Worm (Caenorhabditis elegans) whole organism, early embryonic: Measurements from ENCODE around the gene F55A11.4.

Experiments
- B0310.2 ChIP-seq: sonication (generic microtip); optimal IDR thresholded peaks from 2 replicates; lab custom pipeline; 2016; ENCODE audit warnings: mild to moderate bottlenecking, missing genetic modification characterization, missing compliant biosample characterization
- F13C5.2 ChIP-seq: sonication (generic microtip); optimal IDR thresholded peaks from 2 replicates; lab custom pipeline; 2017; ENCODE audit warnings: mild to moderate bottlenecking, missing genetic modification characterization, inconsistent platforms, missing compliant biosample characterization
- aly-1 ChIP-seq: sonication (generic microtip); optimal IDR thresholded peaks from 2 replicates; lab custom pipeline; 2016; ENCODE audit warnings: missing genetic modification characterization, missing compliant biosample characterization
- ama-1 ChIP-seq: fragments of 150-350 bp; optimal IDR thresholded peaks from 2 replicates; lab custom pipeline; 2014
- ceh-13 ChIP-seq: fragments of 200-800 bp; sonication (Bioruptor generic); optimal IDR thresholded peaks from 2 replicates; lab custom pipeline; 2018; ENCODE audit warnings: mild to moderate bottlenecking, missing genetic modification characterization, missing compliant biosample characterization
- ceh-36 ChIP-seq: sonication (generic microtip); optimal IDR thresholded peaks from 2 replicates; lab custom pipeline; 2016; ENCODE audit warnings: missing genetic modification characterization, inconsistent platforms, missing compliant biosample characterization
- flt-1 ChIP-seq: fragments of 200-800 bp; sonication (Bioruptor generic); IDR thresholded peaks from 2 replicates; pipeline ENCODE4 v1.3.6; 2022; ENCODE audit warnings: missing genetic modification characterization, missing compliant biosample characterization
- hmbx-1 ChIP-seq: sonication (generic microtip); optimal IDR thresholded peaks from 2 replicates; lab custom pipeline; 2016; ENCODE audit warnings: mild to moderate bottlenecking, missing genetic modification characterization, missing compliant biosample characterization
- hmg-4 ChIP-seq: fragments of 200-800 bp; sonication (Bioruptor generic); optimal IDR thresholded peaks from 2 replicates; lab custom pipeline; 2018; ENCODE audit warnings: mild to moderate bottlenecking, missing genetic modification characterization, missing compliant biosample characterization
- pes-1 ChIP-seq: fragments of 200-800 bp; sonication (Bioruptor generic); IDR thresholded peaks from 2 replicates; pipeline ENCODE4 v1.3.6; 2022; ENCODE audit warnings: missing genetic modification reagents, missing genetic modification characterization, missing compliant biosample characterization
- scrt-1 ChIP-seq: fragments of 200-800 bp; sonication (Bioruptor generic); IDR thresholded peaks from 2 replicates; pipeline ENCODE4 v1.3.6; 2022; ENCODE audit warnings: missing genetic modification characterization, missing compliant biosample characterization
- tbx-11 ChIP-seq: fragments of 200-800 bp; sonication (Bioruptor generic); IDR thresholded peaks from 2 replicates; pipeline ENCODE4 v1.3.6; 2022; ENCODE audit warnings: missing genetic modification characterization, missing compliant biosample characterization
- tbx-37 ChIP-seq: fragments of 200-800 bp; sonication (Bioruptor generic); conservative IDR thresholded peaks from 2 replicates; pipeline ENCODE4 v1.3.6; 2022; ENCODE audit warnings: missing genetic modification reagents, missing genetic modification characterization, missing compliant biosample characterization

- TF ChIP-seq ceh-13 (no peak), ceh-36 (no peak), ama-1 (lab: Kevin White, UChicago) (no peak), aly-1 (tag; lab: Kevin White, UChicago) (no peak), tbx-11 (GFP tag; lab: Robert Waterston, UW) (no peak), F13C5.2 (tag; lab: Kevin White, UChicago) (no peak), B0310.2 (tag; lab: Kevin White, UChicago) (no peak), hmg-4 (GFP tag; lab: Kevin White, UChicago) (no peak), scrt-1 (GFP tag; lab: Robert Waterston, UW) (no peak), flt-1 (no peak), tbx-37 (GFP tag; lab: Robert Waterston, UW) (no peak), hmbx-1 (tag; lab: Kevin White, UChicago) (no peak), pes-1 (GFP tag; lab: Robert Waterston, UW) (no peak)
These were observed 9.5 kb downstream of the F55A11.4 start for ce11 chrV:11779810-11780209.
